Worm (Caenorhabditis elegans) whole organism, L3 larva: ENCODE measurements around the gene W03C9.2.
A peak's percentile ranks its signal among the peaks of the same experiment; 100 is the strongest.

Experiments
- R02D3.7 ChIP-seq: fragments of 150-350 bp; optimal IDR thresholded peaks from 2 replicates; lab custom pipeline; 2014; ENCODE audit warnings: missing biosample characterization, missing genetic modification characterization
- ZK546.5 ChIP-seq: sonication (generic microtip); optimal IDR thresholded peaks from 2 replicates; lab custom pipeline; 2017; ENCODE audit warnings: missing biosample characterization, missing genetic modification characterization
- ceh-82 ChIP-seq: fragments of 150-350 bp; optimal IDR thresholded peaks from 2 replicates; lab custom pipeline; 2014; ENCODE audit warnings: missing biosample characterization, missing genetic modification characterization
- elt-3 ChIP-seq, 3 experiments: fragments of 150-350 bp in 1 of 3; sonication (generic microtip) in 2 of 3; optimal IDR thresholded peaks; 2 replicates in 2 of 3; 4 replicates in 1 of 3; lab custom pipeline; 2014 to 2017; ENCODE audit warnings: missing biosample characterization in 3 of 3, missing genetic modification characterization in 3 of 3
- jun-1 ChIP-seq: fragments of 150-350 bp; optimal IDR thresholded peaks from 2 replicates; lab custom pipeline; 2014; ENCODE audit warnings: missing biosample characterization, missing genetic modification reagents, missing genetic modification characterization
- lin-15B ChIP-seq: fragments of 150-350 bp; optimal IDR thresholded peaks from 2 replicates; lab custom pipeline; 2014; ENCODE audit warnings: missing biosample characterization, missing genetic modification characterization
- mdl-1 ChIP-seq: fragments of 150-350 bp; optimal IDR thresholded peaks from 2 replicates; lab custom pipeline; 2014; ENCODE audit warnings: missing biosample characterization, missing genetic modification characterization
- nhr-12 ChIP-seq: fragments of 150-350 bp; optimal IDR thresholded peaks from 2 replicates; lab custom pipeline; 2014; ENCODE audit warnings: missing biosample characterization, missing genetic modification characterization
- nhr-25 ChIP-seq: sonication (generic microtip); optimal IDR thresholded peaks from 2 replicates; lab custom pipeline; 2017; ENCODE audit warnings: missing biosample characterization, missing genetic modification characterization
- nhr-28 ChIP-seq: fragments of 150-350 bp; optimal IDR thresholded peaks from 2 replicates; lab custom pipeline; 2014; ENCODE audit warnings: missing biosample characterization, missing genetic modification characterization
- skn-1 ChIP-seq: fragments of 150-350 bp; optimal IDR thresholded peaks from 2 replicates; lab custom pipeline; 2014; ENCODE audit warnings: missing biosample characterization, missing genetic modification characterization
- snpc-4 ChIP-seq: fragments of 150-350 bp; optimal IDR thresholded peaks from 2 replicates; lab custom pipeline; 2014; ENCODE audit warnings: missing biosample characterization, missing genetic modification characterization
- unc-62 ChIP-seq: fragments of 150-350 bp; sonication (generic microtip); optimal IDR thresholded peaks from 4 replicates; lab custom pipeline; 2014; ENCODE audit warnings: missing biosample characterization, missing genetic modification reagents, missing genetic modification characterization

ce11 chrII:11958793-11959574 is 3.2 kb upstream of the W03C9.2 start:
- TF ChIP-seq nhr-12 (tag; lab: Kevin White, UChicago) (no peak), mdl-1 (no peak), elt-3 (tag; optimal IDR thresholded peaks at IDR 0.05; lab: Kevin White, UChicago) (no peak), snpc-4 (tag; lab: Kevin White, UChicago) (peak; percentile 5), nhr-25 (tag; lab: Kevin White, UChicago) (no peak), jun-1 (tag; lab: Kevin White, UChicago) (no peak), ceh-82 (tag; lab: Kevin White, UChicago) (no peak), nhr-28 (tag; lab: Kevin White, UChicago) (no peak), skn-1 (no peak), R02D3.7 (tag; lab: Kevin White, UChicago) (no peak), unc-62 (no peak), ZK546.5 (tag; lab: Kevin White, UChicago) (no peak), lin-15B (tag; lab: Kevin White, UChicago) (peak; percentile 32)
